Fruit fly (Drosophila melanogaster) whole organism, embryonic: ENCODE data around the gene Pgant7.

Source experiments
- BEAF-32 ChIP-seq: fragments of 200-800 bp; sonication (Bioruptor generic); optimal IDR thresholded peaks from 3 replicates; lab custom pipeline; 2017; ENCODE audit warnings: missing biosample characterization, missing genetic modification characterization, mild to moderate bottlenecking, moderate library complexity, missing genetic modification reagents
- Blimp-1 ChIP-seq: fragments of 200-800 bp; sonication (Bioruptor generic); optimal IDR thresholded peaks from 3 replicates; lab custom pipeline; 2018; ENCODE audit warnings: missing biosample characterization, missing genetic modification characterization, mild to moderate bottlenecking, moderate library complexity, missing genetic modification reagents
- C15 ChIP-seq: fragments of 200-800 bp; sonication (Bioruptor generic); IDR thresholded peaks from 3 replicates; pipeline ENCODE4 v1.3.6; 2022; ENCODE audit warnings: missing biosample characterization, missing genetic modification characterization
- CG10431 ChIP-seq: fragments of 200-800 bp; sonication (Bioruptor generic); optimal IDR thresholded peaks from 3 replicates; lab custom pipeline; 2018; ENCODE audit warnings: missing biosample characterization, mild to moderate bottlenecking, missing genetic modification characterization
- CG10565 ChIP-seq: fragments of 200-800 bp; sonication (Bioruptor generic); optimal IDR thresholded peaks from 3 replicates; lab custom pipeline; 2016; ENCODE audit warnings: missing biosample characterization, mild to moderate bottlenecking, missing genetic modification characterization
- CG11093 ChIP-seq: fragments of 200-800 bp; sonication (Bioruptor generic); IDR thresholded peaks from 3 replicates; pipeline ENCODE4 v1.3.6; 2022; ENCODE audit warnings: missing biosample characterization, missing genetic modification characterization
- CG12236 ChIP-seq: fragments of 200-800 bp; sonication (Bioruptor generic); optimal IDR thresholded peaks from 2 replicates; lab custom pipeline; 2016; ENCODE audit warnings: missing biosample characterization, missing genetic modification characterization
- CG12942 ChIP-seq: fragments of 200-800 bp; sonication (Bioruptor generic); optimal IDR thresholded peaks from 3 replicates; lab custom pipeline; 2016; ENCODE audit warnings: missing biosample characterization, missing genetic modification characterization
- CG15514 ChIP-seq: fragments of 200-800 bp; sonication (Bioruptor generic); optimal IDR thresholded peaks from 3 replicates; lab custom pipeline; 2017; ENCODE audit warnings: missing biosample characterization, missing genetic modification characterization, mild to moderate bottlenecking, moderate library complexity, missing genetic modification reagents
- CG15601 ChIP-seq: fragments of 200-800 bp; sonication (Bioruptor generic); optimal IDR thresholded peaks from 3 replicates; lab custom pipeline; 2019; ENCODE audit warnings: missing biosample characterization, mild to moderate bottlenecking, missing genetic modification characterization, moderate library complexity
- CG18764 ChIP-seq: fragments of 200-800 bp; sonication (Bioruptor generic); optimal IDR thresholded peaks from 3 replicates; lab custom pipeline; 2016; ENCODE audit warnings: missing biosample characterization, missing genetic modification characterization
- CG2116 ChIP-seq: fragments of 200-800 bp; sonication (Bioruptor generic); optimal IDR thresholded peaks from 3 replicates; lab custom pipeline; 2018; ENCODE audit warnings: missing biosample characterization, mild to moderate bottlenecking, missing genetic modification characterization
- CG2120 ChIP-seq: fragments of 200-800 bp; sonication (Bioruptor generic); optimal IDR thresholded peaks from 3 replicates; lab custom pipeline; 2016; ENCODE audit warnings: missing biosample characterization, missing genetic modification characterization
- CG2199 ChIP-seq: fragments of 200-800 bp; sonication (Bioruptor generic); IDR thresholded peaks from 3 replicates; pipeline ENCODE4 v1.3.6; 2022; ENCODE audit warnings: missing biosample characterization, missing genetic modification characterization
- CG30431 ChIP-seq: fragments of 200-800 bp; sonication (Bioruptor generic); optimal IDR thresholded peaks from 2 replicates; lab custom pipeline; 2017; ENCODE audit warnings: missing biosample characterization, missing genetic modification characterization
- CG31388 ChIP-seq: fragments of 200-800 bp; sonication (Bioruptor generic); optimal IDR thresholded peaks from 2 replicates; lab custom pipeline; 2016; ENCODE audit warnings: missing biosample characterization, missing genetic modification characterization
- CG32767 ChIP-seq: fragments of 200-800 bp; sonication (Bioruptor generic); IDR thresholded peaks from 2 replicates; pipeline ENCODE4 v1.3.6; 2022; ENCODE audit warnings: missing biosample characterization, missing genetic modification characterization
- CG3995 ChIP-seq: fragments of 200-800 bp; sonication (Bioruptor generic); optimal IDR thresholded peaks from 3 replicates; lab custom pipeline; 2016; ENCODE audit warnings: missing biosample characterization, missing genetic modification characterization
- CG4328 ChIP-seq: fragments of 200-800 bp; sonication (Bioruptor generic); optimal IDR thresholded peaks from 3 replicates; lab custom pipeline; 2017; ENCODE audit warnings: missing biosample characterization, missing genetic modification reagents, missing genetic modification characterization
- CG4730 ChIP-seq: fragments of 200-800 bp; sonication (Bioruptor generic); IDR thresholded peaks from 2 replicates; pipeline ENCODE4 v1.3.6; 2022; ENCODE audit warnings: missing biosample characterization, missing genetic modification characterization
- CG6689 ChIP-seq: fragments of 200-800 bp; sonication (Bioruptor generic); IDR thresholded peaks from 2 replicates; pipeline ENCODE4 v1.3.6; 2022; ENCODE audit warnings: missing biosample characterization, missing genetic modification characterization
- CG8089 ChIP-seq: fragments of 200-800 bp; sonication (Bioruptor generic); optimal IDR thresholded peaks from 3 replicates; lab custom pipeline; 2016; ENCODE audit warnings: missing biosample characterization, missing genetic modification characterization
- CG8359 ChIP-seq: fragments of 200-800 bp; sonication (Bioruptor generic); optimal IDR thresholded peaks from 2 replicates; lab custom pipeline; 2017; ENCODE audit warnings: missing biosample characterization, mild to moderate bottlenecking, missing genetic modification characterization, borderline replicate concordance
- CG8388 ChIP-seq: fragments of 200-800 bp; sonication (Bioruptor generic); optimal IDR thresholded peaks from 2 replicates; lab custom pipeline; 2019; ENCODE audit warnings: missing biosample characterization, mild to moderate bottlenecking, missing genetic modification characterization, moderate library complexity
- CG8478 ChIP-seq: fragments of >200 bp; optimal IDR thresholded peaks from 2 replicates; lab custom pipeline; 2018
- CTCF ChIP-seq: fragments of 200-800 bp; sonication (Bioruptor generic); optimal IDR thresholded peaks from 2 replicates; lab custom pipeline; 2017; ENCODE audit warnings: missing biosample characterization, mild to moderate bottlenecking, missing genetic modification characterization, moderate library complexity
- Fer1 ChIP-seq: fragments of 200-800 bp; sonication (Bioruptor generic); optimal IDR thresholded peaks from 2 replicates; lab custom pipeline; 2017; ENCODE audit warnings: missing biosample characterization, mild to moderate bottlenecking, missing genetic modification characterization
- Gsc ChIP-seq: fragments of 200-800 bp; sonication (Bioruptor generic); IDR thresholded peaks from 2 replicates; pipeline ENCODE4 v1.3.6; 2022; ENCODE audit warnings: missing biosample characterization, missing genetic modification characterization
- HmgD ChIP-seq: fragments of 200-800 bp; sonication (Bioruptor generic); optimal IDR thresholded peaks from 3 replicates; lab custom pipeline; 2016; ENCODE audit warnings: missing biosample characterization, missing genetic modification characterization
- HmgZ ChIP-seq: fragments of 200-800 bp; sonication (Bioruptor generic); optimal IDR thresholded peaks from 2 replicates; lab custom pipeline; 2018; ENCODE audit warnings: missing biosample characterization, mild to moderate bottlenecking, missing genetic modification characterization
- Lhr ChIP-seq: fragments of 200-800 bp; sonication (Bioruptor generic); optimal IDR thresholded peaks from 3 replicates; lab custom pipeline; 2017; ENCODE audit warnings: mild to moderate bottlenecking, missing biosample characterization, missing genetic modification reagents, missing genetic modification characterization
- Mad ChIP-seq: fragments of 200-800 bp; sonication (Bioruptor generic); optimal IDR thresholded peaks from 2 replicates; lab custom pipeline; 2016; ENCODE audit warnings: missing biosample characterization, missing genetic modification characterization
- Mes4 ChIP-seq: fragments of 200-800 bp; sonication (Bioruptor generic); optimal IDR thresholded peaks from 2 replicates; lab custom pipeline; 2016; ENCODE audit warnings: missing biosample characterization, missing genetic modification characterization
- Neu2 ChIP-seq: fragments of 200-800 bp; sonication (Bioruptor generic); optimal IDR thresholded peaks from 3 replicates; lab custom pipeline; 2016; ENCODE audit warnings: missing biosample characterization, missing genetic modification characterization, borderline replicate concordance
- Opbp ChIP-seq: fragments of 200-800 bp; sonication (Bioruptor generic); IDR thresholded peaks from 3 replicates; pipeline ENCODE4 v1.3.6; 2022; ENCODE audit warnings: missing biosample characterization, missing genetic modification characterization; ENCODE audit not compliant: partially characterized antibody
- Trl ChIP-seq, 3 experiments: fragments of >200 bp in 2 of 3; fragments of 200-800 bp in 1 of 3; sonication (Bioruptor generic) in 1 of 3; optimal IDR thresholded peaks; 2 replicates in 1 of 3; 3 replicates in 2 of 3; lab custom pipeline; 2016 to 2017; ENCODE audit warnings: missing biosample characterization in 1 of 3, missing genetic modification characterization in 1 of 3
- ase ChIP-seq: fragments of 200-800 bp; sonication (Bioruptor generic); IDR thresholded peaks from 3 replicates; pipeline ENCODE4 v1.3.6; 2022; ENCODE audit warnings: missing biosample characterization, missing genetic modification characterization
- dm ChIP-seq: fragments of 200-800 bp; sonication (Bioruptor generic); optimal IDR thresholded peaks from 3 replicates; lab custom pipeline; 2016; ENCODE audit warnings: missing biosample characterization, missing genetic modification characterization
- en ChIP-seq: fragments of 200-800 bp; sonication (Bioruptor generic); optimal IDR thresholded peaks from 2 replicates; lab custom pipeline; 2016; ENCODE audit warnings: missing biosample characterization, missing genetic modification characterization
- h ChIP-seq: fragments of >200 bp; optimal IDR thresholded peaks from 2 replicates; lab custom pipeline; 2017
- ind ChIP-seq: fragments of 200-800 bp; sonication (Bioruptor generic); optimal IDR thresholded peaks from 3 replicates; lab custom pipeline; 2016; ENCODE audit warnings: missing biosample characterization, missing genetic modification characterization
- lilli ChIP-seq: fragments of 200-800 bp; sonication (Bioruptor generic); optimal IDR thresholded peaks from 3 replicates; lab custom pipeline; 2016; ENCODE audit warnings: missing biosample characterization, missing genetic modification characterization
- mirr ChIP-seq: fragments of 200-800 bp; sonication (Bioruptor generic); optimal IDR thresholded peaks from 3 replicates; lab custom pipeline; 2018; ENCODE audit warnings: missing biosample characterization, mild to moderate bottlenecking, missing genetic modification characterization
- nau ChIP-seq: fragments of 200-800 bp; sonication (Bioruptor generic); optimal IDR thresholded peaks from 3 replicates; lab custom pipeline; 2017; ENCODE audit warnings: missing biosample characterization, mild to moderate bottlenecking, missing genetic modification characterization, missing genetic modification reagents
- onecut ChIP-seq: fragments of 200-800 bp; sonication (Bioruptor generic); IDR thresholded peaks from 2 replicates; pipeline ENCODE4 v1.3.6; 2022; ENCODE audit warnings: missing biosample characterization, missing genetic modification characterization
- peb ChIP-seq: fragments of 200-800 bp; sonication (Bioruptor generic); IDR thresholded peaks from 2 replicates; pipeline ENCODE4 v1.3.6; 2022; ENCODE audit warnings: missing biosample characterization, missing genetic modification characterization
- row ChIP-seq: fragments of 200-800 bp; sonication (Bioruptor generic); IDR thresholded peaks from 3 replicates; pipeline ENCODE4 v1.3.6; 2022; ENCODE audit warnings: missing biosample characterization, missing genetic modification characterization
- seq ChIP-seq: fragments of 200-800 bp; sonication (Bioruptor generic); IDR thresholded peaks from 2 replicates; pipeline ENCODE4 v1.3.6; 2022; ENCODE audit warnings: missing biosample characterization, missing genetic modification characterization
- sim ChIP-seq: fragments of 200-800 bp; sonication (Bioruptor generic); IDR thresholded peaks from 2 replicates; pipeline ENCODE4 v1.3.6; 2022; ENCODE audit warnings: missing biosample characterization, missing genetic modification characterization
- sima ChIP-seq: fragments of 200-800 bp; sonication (Bioruptor generic); optimal IDR thresholded peaks from 2 replicates; lab custom pipeline; 2016; ENCODE audit warnings: missing biosample characterization, missing genetic modification characterization
- slp2 ChIP-seq: fragments of 200-800 bp; sonication (Bioruptor generic); optimal IDR thresholded peaks from 2 replicates; lab custom pipeline; 2016; ENCODE audit warnings: missing biosample characterization, missing genetic modification characterization
- sna ChIP-seq: fragments of 200-800 bp; sonication (Bioruptor generic); IDR thresholded peaks from 2 replicates; pipeline ENCODE4 v1.3.6; 2022; ENCODE audit warnings: missing biosample characterization, missing genetic modification characterization; ENCODE audit not compliant: partially characterized antibody
- vvl ChIP-seq: fragments of 200-800 bp; sonication (Bioruptor generic); IDR thresholded peaks from 2 replicates; pipeline ENCODE4 v1.3.6; 2022; ENCODE audit warnings: missing biosample characterization, missing genetic modification characterization
- yki ChIP-seq: fragments of >200 bp; optimal IDR thresholded peaks from 3 replicates; lab custom pipeline; 2018

The Pgant7 gene

dm6 chrX:18541915-18542314, 42.1 kb upstream of the Pgant7 start (continued):
- TF ChIP-seq vvl = peak; percentile 47; the same call in 1 of the 2 replicates
- no peak for TF ChIP-seq CG2120
- no peak for TF ChIP-seq C15 (GFP tag; lab: Robert Waterston, UW)
- no peak for TF ChIP-seq CG12942 (GFP tag; lab: Kevin White, UChicago)
- no peak for TF ChIP-seq h (lab: Kevin White, UChicago)
- no peak for TF ChIP-seq Trl (optimal IDR thresholded peaks at IDR 0.05; lab: Kevin White, UChicago)
- TF ChIP-seq Trl (GFP tag; optimal IDR thresholded peaks at IDR 0.05; lab: Kevin White, UChicago) = no peak
- no peak for TF ChIP-seq CG2116
- no peak for TF ChIP-seq CG31388 (GFP tag; lab: Kevin White, UChicago)
- TF ChIP-seq Mes4 (GFP tag; lab: Kevin White, UChicago) = no peak
- TF ChIP-seq lilli (GFP tag; lab: Kevin White, UChicago) = no peak
- TF ChIP-seq slp2 (GFP tag; lab: Kevin White, UChicago) = no peak
- TF ChIP-seq sna = no peak
- no peak for TF ChIP-seq nau (GFP tag; lab: Kevin White, UChicago)
- TF ChIP-seq dm (GFP tag; lab: Kevin White, UChicago) = no peak
- TF ChIP-seq CG15514 (GFP tag; lab: Kevin White, UChicago) = no peak
- no peak for TF ChIP-seq en (GFP tag; lab: Kevin White, UChicago)
- no peak for TF ChIP-seq yki (lab: Kevin White, UChicago)
- no peak for TF ChIP-seq CG8359
- TF ChIP-seq CG32767 (GFP tag; lab: Robert Waterston, UW) = no peak
- TF ChIP-seq HmgZ (tag; lab: Kevin White, UChicago) = no peak
- no peak for TF ChIP-seq mirr (GFP tag; lab: Kevin White, UChicago)
- TF ChIP-seq CG10565 = no peak
- no peak for TF ChIP-seq CG4328
- TF ChIP-seq CG15601 (tag; lab: Kevin White, UChicago) = no peak
- TF ChIP-seq CG12236 (GFP tag; lab: Kevin White, UChicago) = no peak
- no peak for TF ChIP-seq Fer1 (GFP tag; lab: Kevin White, UChicago)
- no peak for TF ChIP-seq seq (GFP tag; lab: Robert Waterston, UW)
- TF ChIP-seq CG30431 (GFP tag; lab: Kevin White, UChicago) = no peak
- no peak for TF ChIP-seq CG11093 (GFP tag; lab: Robert Waterston, UW)
- no peak for TF ChIP-seq Mad (GFP tag; lab: Kevin White, UChicago)
- TF ChIP-seq CG8388 (GFP tag; lab: Kevin White, UChicago) = peak; percentile 10
- no peak for TF ChIP-seq CG4730 (GFP tag; lab: Robert Waterston, UW)
- no peak for TF ChIP-seq ind
- TF ChIP-seq HmgD (GFP tag; lab: Kevin White, UChicago) = no peak
- TF ChIP-seq CG8089 (GFP tag; lab: Kevin White, UChicago) = no peak
- TF ChIP-seq CTCF (GFP tag; lab: Kevin White, UChicago) = no peak
- no peak for TF ChIP-seq Lhr (GFP tag; lab: Kevin White, UChicago)
- no peak for TF ChIP-seq CG8478 (lab: Kevin White, UChicago)
- TF ChIP-seq CG2199 (GFP tag; lab: Robert Waterston, UW) = no peak
- TF ChIP-seq CG3995 = no peak
- no peak for TF ChIP-seq BEAF-32 (GFP tag; lab: Kevin White, UChicago)
- TF ChIP-seq Opbp (GFP tag; lab: Robert Waterston, UW) = no peak
- peak; percentile 47 for TF ChIP-seq Blimp-1 (GFP tag; lab: Kevin White, UChicago)
- TF ChIP-seq ase (GFP tag; lab: Robert Waterston, UW) = no peak
- TF ChIP-seq Gsc = no peak
- TF ChIP-seq sim (GFP tag; lab: Robert Waterston, UW) = no peak
- TF ChIP-seq sima (GFP tag; lab: Kevin White, UChicago) = no peak
- no peak for TF ChIP-seq CG10431 (GFP tag; lab: Kevin White, UChicago)
- TF ChIP-seq peb (GFP tag; lab: Robert Waterston, UW) = no peak
- no peak for TF ChIP-seq Neu2 (GFP tag; lab: Kevin White, UChicago)
- TF ChIP-seq CG18764 (GFP tag; lab: Kevin White, UChicago) = no peak
- TF ChIP-seq onecut (GFP tag; lab: Robert Waterston, UW) = no peak
- TF ChIP-seq row (GFP tag; lab: Robert Waterston, UW) = peak; percentile 17; the same call in 1 of the 3 replicates
- no peak for TF ChIP-seq CG6689 (GFP tag; lab: Robert Waterston, UW)
